Fruit fly (Drosophila melanogaster): ENCODE measurements around the gene sog.
A peak's percentile ranks its signal among the peaks of the same experiment; 100 is the strongest.

sog gene

dm6 chrX:15622970-15623402 is 10.2 kb downstream of the sog start (continued):
- TF ChIP-seq fd102C (GFP tag; optimal IDR thresholded peaks at IDR 0.05) (no peak), gsb-n (tag; optimal IDR thresholded peaks at IDR 0.05) (peak; percentile 9), onecut (GFP tag; IDR thresholded peaks at IDR 0.05) (peak; percentile 79), CG2678 (tag; optimal IDR thresholded peaks at IDR 0.05) (peak; percentile 86), fd3F (GFP tag; optimal IDR thresholded peaks at IDR 0.05) (peak; percentile 68), CG5180 (GFP tag; optimal IDR thresholded peaks at IDR 0.05) (peak; percentile 35), CG12299 (tag; optimal IDR thresholded peaks at IDR 0.05) (no peak), CG15696 (tag; optimal IDR thresholded peaks at IDR 0.05) (no peak), dm (GFP tag; optimal IDR thresholded peaks at IDR 0.05) (peak; percentile 31), hb (GFP tag; IDR thresholded peaks at IDR 0.05; ENCODE audit: partially characterized antibody) (no peak), Rx (GFP tag; IDR thresholded peaks at IDR 0.05) (peak; percentile 77), sim (GFP tag; IDR thresholded peaks at IDR 0.05) (peak; percentile 25; the same call in 1 of the 2 replicates), z (GFP tag; IDR thresholded peaks at IDR 0.05) (no peak), shn (GFP tag; optimal IDR thresholded peaks at IDR 0.05) (peak; percentile 64), caup (GFP tag; optimal IDR thresholded peaks at IDR 0.05; ENCODE audit: severe bottlenecking) (peak; percentile 64), CG12219 (GFP tag; optimal IDR thresholded peaks at IDR 0.05) (peak; percentile 75), ftz-f1 (GFP tag; optimal IDR thresholded peaks at IDR 0.05) (no peak), bcd (GFP tag; optimal IDR thresholded peaks at IDR 0.05) (peak; percentile 72), btn (GFP tag; optimal IDR thresholded peaks at IDR 0.05) (peak; percentile 68), CG16813 (GFP tag; IDR thresholded peaks at IDR 0.05; ENCODE audit: partially characterized antibody) (no peak), CG4730 (GFP tag; IDR thresholded peaks at IDR 0.05) (peak; percentile 85), pfk (GFP tag; optimal IDR thresholded peaks at IDR 0.05) (peak; percentile 41), gce (GFP tag; IDR thresholded peaks at IDR 0.05) (peak; percentile 71; the same call in 2 of the 3 replicates), ewg (GFP tag; optimal IDR thresholded peaks at IDR 0.05) (peak; percentile 61), Hmx (GFP tag; optimal IDR thresholded peaks at IDR 0.05) (peak; percentile 34), CG11398 (GFP tag; optimal IDR thresholded peaks at IDR 0.05) (peak; percentile 42), CG13775 (GFP tag; optimal IDR thresholded peaks at IDR 0.05) (peak; percentile 48), HmgD (GFP tag; optimal IDR thresholded peaks at IDR 0.05) (no peak), BtbVII (GFP tag; optimal IDR thresholded peaks at IDR 0.05) (peak; percentile 49), HHEX (GFP tag; optimal IDR thresholded peaks at IDR 0.05) (peak; percentile 76), fu2 (GFP tag; optimal IDR thresholded peaks at IDR 0.05) (peak; percentile 73), ind (GFP tag; optimal IDR thresholded peaks at IDR 0.05) (peak; percentile 79), Usf (GFP tag; optimal IDR thresholded peaks at IDR 0.05) (no peak), vfl (GFP tag; optimal IDR thresholded peaks at IDR 0.05) (no peak), CG13894 (tag; optimal IDR thresholded peaks at IDR 0.05) (no peak), hth (optimal IDR thresholded peaks at IDR 0.05) (no peak), CG10267 (tag; optimal IDR thresholded peaks at IDR 0.05) (peak; percentile 52), hbn (GFP tag; IDR thresholded peaks at IDR 0.05; ENCODE audit: partially characterized antibody) (no peak), Ravus (GFP tag; IDR thresholded peaks at IDR 0.05) (peak; percentile 66), Camta (GFP tag; optimal IDR thresholded peaks at IDR 0.05) (peak; percentile 49), CG2889 (GFP tag; IDR thresholded peaks at IDR 0.05) (peak; percentile 78), CG6813 (GFP tag; optimal IDR thresholded peaks at IDR 0.05) (peak; percentile 31), emc (GFP tag; optimal IDR thresholded peaks at IDR 0.05) (peak; percentile 56), CG9215 (GFP tag; IDR thresholded peaks at IDR 0.05) (peak; percentile 74), unc-4 (GFP tag; IDR thresholded peaks at IDR 0.05; ENCODE audit: partially characterized antibody) (no peak), bowl (GFP tag; IDR thresholded peaks at IDR 0.05) (peak; percentile 55; the same call in 1 of the 2 replicates), CG8478 (optimal IDR thresholded peaks at IDR 0.05) (no peak), CG8765 (GFP tag; IDR thresholded peaks at IDR 0.05) (no peak), ttk (GFP tag; IDR thresholded peaks at IDR 0.05) (peak; percentile 90), tna (GFP tag; IDR thresholded peaks at IDR 0.05; ENCODE audit: partially characterized antibody) (no peak), CG7839 (tag; optimal IDR thresholded peaks at IDR 0.05) (peak; percentile 85)
